Fruit fly (Drosophila melanogaster) whole organism, embryonic: ENCODE results near the gene CG15155.

Experiments used
- CG10431 ChIP-seq: fragments of 200-800 bp; sonication (Bioruptor generic); optimal IDR thresholded peaks from 3 replicates; lab custom pipeline; 2018; ENCODE audit warnings: missing biosample characterization, mild to moderate bottlenecking, missing genetic modification characterization
- CG10959 ChIP-seq: fragments of 200-800 bp; sonication (Bioruptor generic); IDR thresholded peaks from 2 replicates; pipeline ENCODE4 v1.3.6; 2022; ENCODE audit warnings: missing biosample characterization, missing genetic modification characterization
- CG11560 ChIP-seq: fragments of 200-800 bp; sonication (Bioruptor generic); IDR thresholded peaks from 3 replicates; pipeline ENCODE4 v1.3.6; 2022; ENCODE audit warnings: missing biosample characterization, missing genetic modification characterization
- CG14965 ChIP-seq: fragments of 200-800 bp; sonication (Bioruptor generic); optimal IDR thresholded peaks from 2 replicates; lab custom pipeline; 2016; ENCODE audit warnings: missing biosample characterization, missing genetic modification characterization, borderline replicate concordance
- CG15011 ChIP-seq: fragments of 200-800 bp; sonication (Bioruptor generic); optimal IDR thresholded peaks from 3 replicates; lab custom pipeline; 2018; ENCODE audit warnings: missing biosample characterization, mild to moderate bottlenecking, missing genetic modification characterization
- CG15269 ChIP-seq: fragments of 200-800 bp; sonication (Bioruptor generic); optimal IDR thresholded peaks from 2 replicates; lab custom pipeline; 2018; ENCODE audit warnings: missing biosample characterization, mild to moderate bottlenecking, missing genetic modification characterization, moderate library complexity
- CG16863 ChIP-seq: fragments of 200-800 bp; sonication (Bioruptor generic); optimal IDR thresholded peaks from 3 replicates; lab custom pipeline; 2016; ENCODE audit warnings: missing biosample characterization, missing genetic modification characterization
- CG17829 ChIP-seq: fragments of 200-800 bp; optimal IDR thresholded peaks from 2 replicates; lab custom pipeline; 2019; ENCODE audit warnings: missing biosample characterization, mild to moderate bottlenecking, missing genetic modification characterization, moderate library complexity
- CG2116 ChIP-seq: fragments of 200-800 bp; sonication (Bioruptor generic); optimal IDR thresholded peaks from 3 replicates; lab custom pipeline; 2018; ENCODE audit warnings: missing biosample characterization, mild to moderate bottlenecking, missing genetic modification characterization
- CG2120 ChIP-seq: fragments of 200-800 bp; sonication (Bioruptor generic); optimal IDR thresholded peaks from 3 replicates; lab custom pipeline; 2016; ENCODE audit warnings: missing biosample characterization, missing genetic modification characterization
- CG30020 ChIP-seq: fragments of 200-800 bp; optimal IDR thresholded peaks from 2 replicates; lab custom pipeline; 2019; ENCODE audit warnings: missing biosample characterization, mild to moderate bottlenecking, missing genetic modification characterization, moderate library complexity
- CG30403 ChIP-seq: fragments of 200-800 bp; sonication (Bioruptor generic); optimal IDR thresholded peaks from 3 replicates; lab custom pipeline; 2016; ENCODE audit warnings: missing biosample characterization, missing genetic modification characterization
- CG3065 ChIP-seq: fragments of 200-800 bp; sonication (Bioruptor generic); optimal IDR thresholded peaks from 2 replicates; lab custom pipeline; 2016; ENCODE audit warnings: missing biosample characterization, missing genetic modification characterization
- CG31224 ChIP-seq: fragments of 200-800 bp; sonication (Bioruptor generic); IDR thresholded peaks from 2 replicates; pipeline ENCODE4 v1.3.6; 2022; ENCODE audit warnings: missing biosample characterization, missing genetic modification characterization
- CG32532 ChIP-seq: fragments of 200-800 bp; sonication (Bioruptor generic); IDR thresholded peaks from 2 replicates; pipeline ENCODE4 v1.3.6; 2022; ENCODE audit warnings: missing biosample characterization, missing genetic modification characterization
- CG34422 ChIP-seq: fragments of 200-800 bp; sonication (Bioruptor generic); IDR thresholded peaks from 3 replicates; pipeline ENCODE4 v1.3.6; 2022; ENCODE audit warnings: missing biosample characterization, missing genetic modification characterization
- CG42726 ChIP-seq: fragments of 200-800 bp; sonication (Bioruptor generic); IDR thresholded peaks from 2 replicates; pipeline ENCODE4 v1.3.6; 2022; ENCODE audit warnings: missing biosample characterization, missing genetic modification characterization; ENCODE audit not compliant: partially characterized antibody
- CG4404 ChIP-seq: fragments of 200-800 bp; sonication (Bioruptor generic); IDR thresholded peaks from 2 replicates; pipeline ENCODE4 v1.3.6; 2022; ENCODE audit warnings: missing biosample characterization, missing genetic modification characterization
- CG6765 ChIP-seq: fragments of 200-800 bp; sonication (Bioruptor generic); optimal IDR thresholded peaks from 3 replicates; lab custom pipeline; 2017; ENCODE audit warnings: missing biosample characterization, mild to moderate bottlenecking, missing genetic modification characterization
- CG7963 ChIP-seq: fragments of 200-800 bp; sonication (Bioruptor generic); IDR thresholded peaks from 3 replicates; pipeline ENCODE4 v1.3.6; 2022; ENCODE audit warnings: missing biosample characterization, missing genetic modification characterization; ENCODE audit not compliant: partially characterized antibody
- CTCF ChIP-seq: fragments of 200-800 bp; sonication (Bioruptor generic); optimal IDR thresholded peaks from 2 replicates; lab custom pipeline; 2017; ENCODE audit warnings: missing biosample characterization, mild to moderate bottlenecking, missing genetic modification characterization, moderate library complexity
- D19A ChIP-seq: fragments of 200-800 bp; optimal IDR thresholded peaks from 3 replicates; lab custom pipeline; 2019; ENCODE audit warnings: missing biosample characterization, mild to moderate bottlenecking, missing genetic modification characterization, moderate library complexity
- Dbx ChIP-seq: fragments of 200-800 bp; sonication (Bioruptor generic); IDR thresholded peaks from 3 replicates; pipeline ENCODE4 v1.3.6; 2022; ENCODE audit warnings: missing biosample characterization, missing genetic modification characterization
- GATAe ChIP-seq: fragments of 200-800 bp; sonication (Bioruptor generic); conservative IDR thresholded peaks from 2 replicates; pipeline ENCODE4 v1.3.6; 2022; ENCODE audit warnings: missing biosample characterization, missing genetic modification characterization
- MTF-1 ChIP-seq: fragments of 200-800 bp; sonication (Bioruptor generic); optimal IDR thresholded peaks from 2 replicates; lab custom pipeline; 2018; ENCODE audit warnings: missing biosample characterization, mild to moderate bottlenecking, missing genetic modification characterization, borderline replicate concordance
- Mad ChIP-seq: fragments of 200-800 bp; sonication (Bioruptor generic); optimal IDR thresholded peaks from 2 replicates; lab custom pipeline; 2016; ENCODE audit warnings: missing biosample characterization, missing genetic modification characterization
- Poxn ChIP-seq: fragments of 200-800 bp; sonication (Bioruptor generic); IDR thresholded peaks from 2 replicates; pipeline ENCODE4 v1.3.6; 2022; ENCODE audit warnings: missing biosample characterization, missing genetic modification characterization
- Ptx1 ChIP-seq: fragments of 200-800 bp; sonication (Bioruptor generic); IDR thresholded peaks from 2 replicates; pipeline ENCODE4 v1.3.6; 2022; ENCODE audit warnings: missing biosample characterization, missing genetic modification characterization
- Sin3A ChIP-seq: fragments of >200 bp; optimal IDR thresholded peaks from 2 replicates; lab custom pipeline; 2018
- Taf1 ChIP-seq: fragments of 200-800 bp; sonication (Bioruptor generic); IDR thresholded peaks from 2 replicates; pipeline ENCODE4 v1.3.6; 2022; ENCODE audit warnings: missing biosample characterization, missing genetic modification characterization
- Vsx1 ChIP-seq: fragments of 200-800 bp; sonication (Bioruptor generic); optimal IDR thresholded peaks from 2 replicates; lab custom pipeline; 2017; ENCODE audit warnings: missing biosample characterization, mild to moderate bottlenecking, missing genetic modification characterization, missing genetic modification reagents
- ac ChIP-seq: fragments of 200-800 bp; sonication (Bioruptor generic); optimal IDR thresholded peaks from 3 replicates; lab custom pipeline; 2017; ENCODE audit warnings: missing biosample characterization, mild to moderate bottlenecking, missing genetic modification characterization
- ato ChIP-seq: fragments of 200-800 bp; sonication (Bioruptor generic); IDR thresholded peaks from 2 replicates; pipeline ENCODE4 v1.3.6; 2022; ENCODE audit warnings: missing biosample characterization, missing genetic modification characterization; ENCODE audit not compliant: partially characterized antibody
- bcd ChIP-seq: fragments of 200-800 bp; sonication (Bioruptor generic); optimal IDR thresholded peaks from 2 replicates; lab custom pipeline; 2017; ENCODE audit warnings: missing biosample characterization, mild to moderate bottlenecking, missing genetic modification characterization
- bsh ChIP-seq, 2 experiments: fragments of 200-800 bp; sonication (Bioruptor generic); optimal IDR thresholded peaks; 2 replicates each; lab custom pipeline; 2017 to 2018; ENCODE audit warnings: mild to moderate bottlenecking in 2 of 2, missing biosample characterization in 2 of 2, missing genetic modification characterization in 2 of 2, moderate library complexity in 1 of 2
- crp ChIP-seq, 2 experiments: fragments of 200-800 bp; sonication (Bioruptor generic); optimal IDR thresholded peaks; 2 replicates in 1 of 2; 3 replicates in 1 of 2; lab custom pipeline; 2017; ENCODE audit warnings: missing biosample characterization in 2 of 2, missing genetic modification characterization in 2 of 2, mild to moderate bottlenecking in 1 of 2, moderate library complexity in 1 of 2
- dan ChIP-seq: fragments of 200-800 bp; sonication (Bioruptor generic); IDR thresholded peaks from 2 replicates; pipeline ENCODE4 v1.3.6; 2022; ENCODE audit warnings: missing biosample characterization, missing genetic modification characterization
- dimm ChIP-seq: fragments of 200-800 bp; sonication (Bioruptor generic); IDR thresholded peaks from 2 replicates; pipeline ENCODE4 v1.3.6; 2022; ENCODE audit warnings: missing biosample characterization, missing genetic modification characterization
- fd64A ChIP-seq: fragments of 200-800 bp; sonication (Bioruptor generic); optimal IDR thresholded peaks from 3 replicates; lab custom pipeline; 2018; ENCODE audit warnings: missing biosample characterization, mild to moderate bottlenecking, missing genetic modification characterization
- fru ChIP-seq: fragments of >200 bp; optimal IDR thresholded peaks from 2 replicates; lab custom pipeline; 2017
- ind ChIP-seq: fragments of 200-800 bp; sonication (Bioruptor generic); optimal IDR thresholded peaks from 3 replicates; lab custom pipeline; 2016; ENCODE audit warnings: missing biosample characterization, missing genetic modification characterization
- ken ChIP-seq: fragments of 200-800 bp; sonication (Bioruptor generic); IDR thresholded peaks from 3 replicates; pipeline ENCODE4 v1.3.6; 2022; ENCODE audit warnings: missing biosample characterization, missing genetic modification characterization
- kni ChIP-seq: fragments of 200-800 bp; sonication (Bioruptor generic); optimal IDR thresholded peaks from 3 replicates; lab custom pipeline; 2017; ENCODE audit warnings: mild to moderate bottlenecking, missing biosample characterization, missing genetic modification reagents, missing genetic modification characterization
- org-1 ChIP-seq: fragments of 200-800 bp; sonication (Bioruptor generic); optimal IDR thresholded peaks from 2 replicates; lab custom pipeline; 2017; ENCODE audit warnings: missing biosample characterization, missing genetic modification characterization
- phol ChIP-seq: fragments of 200-800 bp; sonication (Bioruptor generic); optimal IDR thresholded peaks from 3 replicates; lab custom pipeline; 2018; ENCODE audit warnings: missing biosample characterization, mild to moderate bottlenecking, missing genetic modification characterization, moderate library complexity
- pros ChIP-seq: fragments of 200-800 bp; sonication (Bioruptor generic); optimal IDR thresholded peaks from 3 replicates; lab custom pipeline; 2019; ENCODE audit warnings: missing biosample characterization, mild to moderate bottlenecking, missing genetic modification characterization, moderate library complexity
- ranshi ChIP-seq: fragments of 200-800 bp; sonication (Bioruptor generic); IDR thresholded peaks from 2 replicates; pipeline ENCODE4 v1.3.6; 2022; ENCODE audit warnings: missing biosample characterization, missing genetic modification characterization
- sens ChIP-seq: fragments of 200-800 bp; sonication (Bioruptor generic); peaks from one replicate; lab custom pipeline; 2016; ENCODE audit warnings: missing biosample characterization, missing genetic modification characterization
- sima ChIP-seq: fragments of 200-800 bp; sonication (Bioruptor generic); optimal IDR thresholded peaks from 2 replicates; lab custom pipeline; 2016; ENCODE audit warnings: missing biosample characterization, missing genetic modification characterization
- sob ChIP-seq: fragments of 200-800 bp; sonication (Bioruptor generic); IDR thresholded peaks from 2 replicates; pipeline ENCODE4 v1.3.6; 2022; ENCODE audit warnings: missing biosample characterization, missing genetic modification characterization
- trem ChIP-seq: fragments of 200-800 bp; optimal IDR thresholded peaks from 3 replicates; lab custom pipeline; 2019; ENCODE audit warnings: missing biosample characterization, mild to moderate bottlenecking, missing genetic modification characterization, moderate library complexity
- tx ChIP-seq: fragments of 200-800 bp; sonication (Bioruptor generic); optimal IDR thresholded peaks from 2 replicates; lab custom pipeline; 2016; ENCODE audit warnings: missing biosample characterization, missing genetic modification characterization

Gene CG15155

dm6 chr2L:18184648-18185243, 30.1 kb downstream of the CG15155 start, which contains the start of gene Ptp36E (continued):
- TF ChIP-seq Sin3A (lab: Kevin White, UChicago): no peak
- peak; percentile 72 for TF ChIP-seq trem (tag; lab: Kevin White, UChicago)
- TF ChIP-seq CG10959: peak; percentile 27; the same call in 1 of the 2 replicates
- no peak for TF ChIP-seq CG3065 (GFP tag; lab: Kevin White, UChicago)
- TF ChIP-seq CG42726 (GFP tag; lab: Robert Waterston, UW): no peak
- peak; percentile 78 for TF ChIP-seq CG6765 (GFP tag; lab: Kevin White, UChicago)
- TF ChIP-seq ranshi (GFP tag; lab: Robert Waterston, UW): peak; percentile 78
- TF ChIP-seq Dbx (GFP tag; lab: Robert Waterston, UW): peak; percentile 79
- TF ChIP-seq bsh (GFP tag; optimal IDR thresholded peaks at IDR 0.05; lab: Kevin White, UChicago): no peak
- TF ChIP-seq CG30020 (tag; lab: Kevin White, UChicago): no peak
- peak; percentile 60 for TF ChIP-seq CG15269 (tag; lab: Kevin White, UChicago)
- no peak for TF ChIP-seq sima (GFP tag; lab: Kevin White, UChicago)
- TF ChIP-seq Taf1 (GFP tag; lab: Robert Waterston, UW): peak; percentile 73
- peak; percentile 79 for TF ChIP-seq CG15011 (GFP tag; lab: Kevin White, UChicago)
- TF ChIP-seq GATAe (GFP tag; lab: Robert Waterston, UW): no peak
- no peak for TF ChIP-seq ato (GFP tag; lab: Robert Waterston, UW)
- TF ChIP-seq CG2116 (GFP tag; lab: Kevin White, UChicago): peak; percentile 22
- no peak for TF ChIP-seq fd64A (GFP tag; lab: Kevin White, UChicago)
- no peak for TF ChIP-seq CG14965 (GFP tag; lab: Kevin White, UChicago)
- TF ChIP-seq CG2120: peak; percentile 85
- TF ChIP-seq org-1 (GFP tag; lab: Kevin White, UChicago): peak; percentile 79
- TF ChIP-seq CG31224: peak; percentile 82
- TF ChIP-seq CG4404: peak; percentile 73
- peak; percentile 78 for TF ChIP-seq CG30403 (GFP tag; lab: Kevin White, UChicago)
- no peak for TF ChIP-seq kni (GFP tag; lab: Kevin White, UChicago)
- TF ChIP-seq CTCF: peak; percentile 38
- no peak for TF ChIP-seq sob (GFP tag; lab: Robert Waterston, UW)
- peak; percentile 91 for TF ChIP-seq phol (tag; lab: Kevin White, UChicago)
- TF ChIP-seq ind (GFP tag; lab: Kevin White, UChicago): peak; percentile 83
- TF ChIP-seq MTF-1 (GFP tag; lab: Kevin White, UChicago): peak; percentile 9
- no peak for TF ChIP-seq fru (lab: Kevin White, UChicago)
- TF ChIP-seq CG11560 (tag; lab: Robert Waterston, UW): peak; percentile 66; the same call in 2 of the 3 replicates
- peak; percentile 78 for TF ChIP-seq Vsx1 (GFP tag; lab: Kevin White, UChicago)
- no peak for TF ChIP-seq dan (GFP tag; lab: Robert Waterston, UW)
- peak; percentile 86 for TF ChIP-seq CG32532
- no peak for TF ChIP-seq CG7963 (GFP tag; lab: Robert Waterston, UW)
- TF ChIP-seq Mad (GFP tag; lab: Kevin White, UChicago): peak; percentile 24
- peak; percentile 21 for TF ChIP-seq CG16863
- peak; percentile 92 for TF ChIP-seq sens (GFP tag; lab: Kevin White, UChicago)
- TF ChIP-seq CG17829 (tag; lab: Kevin White, UChicago): no peak
- TF ChIP-seq crp (GFP tag; optimal IDR thresholded peaks at IDR 0.05; lab: Kevin White, UChicago): peak in 1 of 2 experiments; percentile 34
- peak; percentile 79 for TF ChIP-seq Ptx1 (GFP tag; lab: Robert Waterston, UW)
- peak; percentile 21 for TF ChIP-seq tx
- TF ChIP-seq Poxn (GFP tag; lab: Robert Waterston, UW): no peak
- no peak; the same call in 1 of the 3 replicates for TF ChIP-seq CG34422 (GFP tag; lab: Robert Waterston, UW)
- TF ChIP-seq dimm (GFP tag; lab: Robert Waterston, UW): peak; percentile 50
- TF ChIP-seq CG10431: peak; percentile 11
- no peak for TF ChIP-seq ken (GFP tag; lab: Robert Waterston, UW)
- TF ChIP-seq bcd (GFP tag; lab: Kevin White, UChicago): peak; percentile 85
- TF ChIP-seq D19A (tag; lab: Kevin White, UChicago): no peak
- TF ChIP-seq pros (GFP tag; lab: Kevin White, UChicago): no peak
- TF ChIP-seq ac (GFP tag; lab: Kevin White, UChicago): no peak
